Worm (Caenorhabditis elegans) whole organism, late embryonic: Measurements from ENCODE around the gene B0302.5.

Experiments
- T23F11.4 ChIP-seq: fragments of 200-800 bp; sonication (Bioruptor generic); optimal IDR thresholded peaks from 2 replicates; lab custom pipeline; 2018; ENCODE audit warnings: mild to moderate bottlenecking, missing genetic modification characterization, missing compliant biosample characterization
- ceh-14 ChIP-seq: sonication (generic microtip); optimal IDR thresholded peaks from 2 replicates; lab custom pipeline; 2016; ENCODE audit warnings: missing genotype, missing genetic modification characterization, missing compliant biosample characterization
- ceh-30 ChIP-seq: fragments of 150-350 bp; optimal IDR thresholded peaks from 2 replicates; lab custom pipeline; 2014; ENCODE audit warnings: missing biosample characterization, missing genetic modification characterization
- ceh-31 ChIP-seq: sonication (generic microtip); optimal IDR thresholded peaks from 2 replicates; lab custom pipeline; 2016; ENCODE audit warnings: missing genetic modification characterization, missing compliant biosample characterization
- ceh-9 ChIP-seq: sonication (generic microtip); optimal IDR thresholded peaks from 2 replicates; lab custom pipeline; 2016; ENCODE audit warnings: mild to moderate bottlenecking, missing genetic modification characterization, inconsistent platforms, missing compliant biosample characterization
- fax-1 ChIP-seq: sonication (generic microtip); optimal IDR thresholded peaks from 2 replicates; lab custom pipeline; 2016; ENCODE audit warnings: missing genotype, missing genetic modification characterization, missing compliant biosample characterization
- pag-3 ChIP-seq: sonication (generic microtip); optimal IDR thresholded peaks from 2 replicates; lab custom pipeline; 2016; ENCODE audit warnings: missing compliant biosample characterization, missing genetic modification characterization, borderline replicate concordance
- pha-4 ChIP-seq: fragments of 150-350 bp; optimal IDR thresholded peaks from 2 replicates; lab custom pipeline; 2018; ENCODE audit warnings: missing biosample characterization, missing genetic modification reagents, missing genetic modification characterization

DNA sequence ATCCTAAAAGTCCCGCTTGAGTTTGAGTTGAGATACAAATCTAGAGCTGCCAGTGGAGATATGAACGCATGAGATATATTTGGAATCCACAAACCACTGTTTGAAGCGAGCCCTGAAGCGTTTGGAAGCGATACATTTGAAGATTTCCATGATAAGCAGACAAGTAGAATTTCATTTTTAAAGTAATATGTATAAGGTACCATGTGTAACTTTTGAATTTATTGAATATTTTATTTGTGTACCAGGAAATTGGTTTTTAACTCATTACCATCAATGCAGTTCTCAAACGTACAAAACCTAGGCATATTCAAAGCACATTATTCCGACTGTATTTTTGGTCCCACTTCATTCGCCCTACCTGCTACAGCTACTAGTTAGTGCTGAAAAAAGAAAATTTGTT lies 16.7 kb downstream of the B0302.5 start, which contains the start of gene B0302.2:
- no peak for TF ChIP-seq ceh-31 (tag; lab: Kevin White, UChicago)
- TF ChIP-seq T23F11.4 (GFP tag; lab: Kevin White, UChicago): no peak
- TF ChIP-seq fax-1 (tag; lab: Kevin White, UChicago): no peak
- TF ChIP-seq ceh-14 (tag; lab: Kevin White, UChicago): no peak
- no peak for TF ChIP-seq pha-4 (tag; lab: Kevin White, UChicago)
- no peak for TF ChIP-seq pag-3 (tag; lab: Kevin White, UChicago)
- no peak for TF ChIP-seq ceh-30 (tag; lab: Kevin White, UChicago)
- no peak for TF ChIP-seq ceh-9 (tag; lab: Kevin White, UChicago)
